Fruit fly (Drosophila melanogaster) whole organism, embryonic: ENCODE results near the gene CG4658.
A peak's percentile ranks its signal among the peaks of the same experiment; 100 is the strongest.

ENCODE experiments used
- Abd-B ChIP-seq: fragments of 200-800 bp; sonication (Bioruptor generic); optimal IDR thresholded peaks from 2 replicates; lab custom pipeline; 2018; ENCODE audit warnings: missing biosample characterization, mild to moderate bottlenecking, missing genetic modification characterization, moderate library complexity
- Ada2b ChIP-seq: fragments of 200-800 bp; sonication (Bioruptor generic); IDR thresholded peaks from 2 replicates; pipeline ENCODE4 v1.3.6; 2022; ENCODE audit warnings: missing biosample characterization, missing genetic modification characterization
- BEAF-32 ChIP-seq: fragments of 200-800 bp; sonication (Bioruptor generic); optimal IDR thresholded peaks from 3 replicates; lab custom pipeline; 2017; ENCODE audit warnings: missing biosample characterization, missing genetic modification characterization, mild to moderate bottlenecking, moderate library complexity, missing genetic modification reagents
- Bgb ChIP-seq: fragments of 200-800 bp; sonication (Bioruptor generic); IDR thresholded peaks from 2 replicates; pipeline ENCODE4 v1.3.6; 2022; ENCODE audit warnings: missing biosample characterization, missing genetic modification characterization; ENCODE audit not compliant: partially characterized antibody
- CG10462 ChIP-seq: fragments of 200-800 bp; sonication (Bioruptor generic); optimal IDR thresholded peaks from 2 replicates; lab custom pipeline; 2016; ENCODE audit warnings: missing biosample characterization, missing genetic modification characterization
- CG10543 ChIP-seq: fragments of 200-800 bp; sonication (Bioruptor generic); optimal IDR thresholded peaks from 3 replicates; lab custom pipeline; 2017; ENCODE audit warnings: missing biosample characterization, mild to moderate bottlenecking, missing genetic modification characterization, moderate library complexity
- CG11085 ChIP-seq: fragments of 200-800 bp; sonication (Bioruptor generic); IDR thresholded peaks from 2 replicates; pipeline ENCODE4 v1.3.6; 2022; ENCODE audit warnings: missing biosample characterization, missing genetic modification characterization
- CG12391 ChIP-seq: fragments of 200-800 bp; sonication (Bioruptor generic); optimal IDR thresholded peaks from 3 replicates; lab custom pipeline; 2018; ENCODE audit warnings: missing biosample characterization, mild to moderate bottlenecking, missing genetic modification characterization, moderate library complexity
- CG13287 ChIP-seq: fragments of 200-800 bp; sonication (Bioruptor generic); IDR thresholded peaks from 2 replicates; pipeline ENCODE4 v1.3.6; 2022; ENCODE audit warnings: missing biosample characterization, missing genetic modification characterization; ENCODE audit not compliant: partially characterized antibody
- CG14667 ChIP-seq: fragments of 200-800 bp; sonication (Bioruptor generic); IDR thresholded peaks from 2 replicates; pipeline ENCODE4 v1.3.6; 2022; ENCODE audit warnings: missing biosample characterization, missing genetic modification characterization
- CG1602 ChIP-seq: fragments of 200-800 bp; sonication (Bioruptor generic); optimal IDR thresholded peaks from 3 replicates; lab custom pipeline; 2016; ENCODE audit warnings: missing biosample characterization, missing genetic modification characterization
- CG17802 ChIP-seq: fragments of 200-800 bp; sonication (Bioruptor generic); optimal IDR thresholded peaks from 2 replicates; lab custom pipeline; 2018; ENCODE audit warnings: missing biosample characterization, mild to moderate bottlenecking, missing genetic modification characterization, moderate library complexity
- CG1792 ChIP-seq: fragments of 200-800 bp; sonication (Bioruptor generic); optimal IDR thresholded peaks from 2 replicates; lab custom pipeline; 2016; ENCODE audit warnings: missing biosample characterization, missing genetic modification characterization
- CG18764 ChIP-seq: fragments of 200-800 bp; sonication (Bioruptor generic); optimal IDR thresholded peaks from 3 replicates; lab custom pipeline; 2016; ENCODE audit warnings: missing biosample characterization, missing genetic modification characterization
- CG2116 ChIP-seq: fragments of 200-800 bp; sonication (Bioruptor generic); optimal IDR thresholded peaks from 3 replicates; lab custom pipeline; 2018; ENCODE audit warnings: missing biosample characterization, mild to moderate bottlenecking, missing genetic modification characterization
- CG31365 ChIP-seq: fragments of 200-800 bp; sonication (Bioruptor generic); optimal IDR thresholded peaks from 2 replicates; lab custom pipeline; 2018; ENCODE audit warnings: missing biosample characterization, mild to moderate bottlenecking, missing genetic modification characterization
- CG32767 ChIP-seq: fragments of 200-800 bp; sonication (Bioruptor generic); IDR thresholded peaks from 2 replicates; pipeline ENCODE4 v1.3.6; 2022; ENCODE audit warnings: missing biosample characterization, missing genetic modification characterization
- CG33213 ChIP-seq: fragments of 200-800 bp; sonication (Bioruptor generic); optimal IDR thresholded peaks from 3 replicates; lab custom pipeline; 2016; ENCODE audit warnings: missing biosample characterization, missing genetic modification characterization
- CG34422 ChIP-seq: fragments of 200-800 bp; sonication (Bioruptor generic); IDR thresholded peaks from 3 replicates; pipeline ENCODE4 v1.3.6; 2022; ENCODE audit warnings: missing biosample characterization, missing genetic modification characterization
- CG4282 ChIP-seq: fragments of 200-800 bp; sonication (Bioruptor generic); optimal IDR thresholded peaks from 2 replicates; lab custom pipeline; 2016; ENCODE audit warnings: missing biosample characterization, missing genetic modification characterization
- CG7372 ChIP-seq: fragments of 200-800 bp; sonication (Bioruptor generic); IDR thresholded peaks from 2 replicates; pipeline ENCODE4 v1.3.6; 2022; ENCODE audit warnings: missing biosample characterization, missing genetic modification characterization
- CHES-1-like ChIP-seq: fragments of 200-800 bp; sonication (Bioruptor generic); optimal IDR thresholded peaks from 2 replicates; lab custom pipeline; 2016; ENCODE audit warnings: missing biosample characterization, missing genetic modification characterization
- Dp ChIP-seq: fragments of 200-800 bp; sonication (Bioruptor generic); optimal IDR thresholded peaks from 2 replicates; lab custom pipeline; 2018; ENCODE audit warnings: missing biosample characterization, mild to moderate bottlenecking, missing genetic modification characterization, moderate library complexity
- Fer2 ChIP-seq: fragments of 200-800 bp; sonication (Bioruptor generic); optimal IDR thresholded peaks from 2 replicates; lab custom pipeline; 2018; ENCODE audit warnings: missing biosample characterization, mild to moderate bottlenecking, missing genetic modification characterization, moderate library complexity
- H15 ChIP-seq: fragments of 200-800 bp; sonication (Bioruptor generic); IDR thresholded peaks from 3 replicates; pipeline ENCODE4 v1.3.6; 2022; ENCODE audit warnings: missing biosample characterization, missing genetic modification characterization
- Hey ChIP-seq: fragments of 200-800 bp; sonication (Bioruptor generic); optimal IDR thresholded peaks from 3 replicates; lab custom pipeline; 2018; ENCODE audit warnings: missing biosample characterization, mild to moderate bottlenecking, missing genetic modification characterization
- Hr51 ChIP-seq, 2 experiments: fragments of 200-800 bp; sonication (Bioruptor generic); optimal IDR thresholded peaks; 2 replicates in 1 of 2; 3 replicates in 1 of 2; lab custom pipeline; 2016 to 2018; ENCODE audit warnings: missing biosample characterization in 2 of 2, missing genetic modification characterization in 2 of 2, mild to moderate bottlenecking in 1 of 2, moderate library complexity in 1 of 2
- Meics ChIP-seq: fragments of 200-800 bp; sonication (Bioruptor generic); optimal IDR thresholded peaks from 2 replicates; lab custom pipeline; 2017; ENCODE audit warnings: missing biosample characterization, mild to moderate bottlenecking, missing genetic modification characterization
- Ssrp ChIP-seq: fragments of 200-800 bp; sonication (Bioruptor generic); optimal IDR thresholded peaks from 2 replicates; lab custom pipeline; 2018; ENCODE audit warnings: missing biosample characterization, mild to moderate bottlenecking, missing genetic modification characterization, moderate library complexity
- ase ChIP-seq: fragments of 200-800 bp; sonication (Bioruptor generic); IDR thresholded peaks from 3 replicates; pipeline ENCODE4 v1.3.6; 2022; ENCODE audit warnings: missing biosample characterization, missing genetic modification characterization
- ato ChIP-seq: fragments of 200-800 bp; sonication (Bioruptor generic); IDR thresholded peaks from 2 replicates; pipeline ENCODE4 v1.3.6; 2022; ENCODE audit warnings: missing biosample characterization, missing genetic modification characterization; ENCODE audit not compliant: partially characterized antibody
- bbx ChIP-seq: fragments of 200-800 bp; sonication (Bioruptor generic); IDR thresholded peaks from 2 replicates; pipeline ENCODE4 v1.3.6; 2022; ENCODE audit warnings: missing biosample characterization, missing genetic modification characterization; ENCODE audit not compliant: partially characterized antibody
- bcd ChIP-seq: fragments of 200-800 bp; sonication (Bioruptor generic); optimal IDR thresholded peaks from 2 replicates; lab custom pipeline; 2017; ENCODE audit warnings: missing biosample characterization, mild to moderate bottlenecking, missing genetic modification characterization
- bsh ChIP-seq, 2 experiments: fragments of 200-800 bp; sonication (Bioruptor generic); optimal IDR thresholded peaks; 2 replicates each; lab custom pipeline; 2017 to 2018; ENCODE audit warnings: mild to moderate bottlenecking in 2 of 2, missing biosample characterization in 2 of 2, missing genetic modification characterization in 2 of 2, moderate library complexity in 1 of 2
- cad ChIP-seq: fragments of >200 bp; optimal IDR thresholded peaks from 2 replicates; lab custom pipeline; 2017; ENCODE audit warnings: missing biosample characterization, missing genetic modification characterization
- caup ChIP-seq: fragments of 200-800 bp; sonication (Bioruptor generic); optimal IDR thresholded peaks from 3 replicates; lab custom pipeline; 2017; ENCODE audit warnings: missing biosample characterization, mild to moderate bottlenecking, missing genetic modification characterization, moderate library complexity; ENCODE audit not compliant: severe bottlenecking
- ems ChIP-seq: fragments of 200-800 bp; sonication (Bioruptor generic); optimal IDR thresholded peaks from 3 replicates; lab custom pipeline; 2016; ENCODE audit warnings: missing biosample characterization, missing genetic modification characterization
- en ChIP-seq: fragments of 200-800 bp; sonication (Bioruptor generic); optimal IDR thresholded peaks from 2 replicates; lab custom pipeline; 2016; ENCODE audit warnings: missing biosample characterization, missing genetic modification characterization
- fru ChIP-seq: fragments of >200 bp; optimal IDR thresholded peaks from 2 replicates; lab custom pipeline; 2017
- lola ChIP-seq, 3 experiments: fragments of >200 bp in 2 of 3; fragments of 200-800 bp in 1 of 3; sonication (Bioruptor generic) in 1 of 3; optimal IDR thresholded peaks; 2 replicates each; lab custom pipeline; 2017 to 2019; ENCODE audit warnings: missing biosample characterization in 3 of 3, missing genetic modification characterization in 3 of 3, mild to moderate bottlenecking in 1 of 3, moderate library complexity in 1 of 3
- mld ChIP-seq: fragments of 200-800 bp; sonication (Bioruptor generic); IDR thresholded peaks from 3 replicates; pipeline ENCODE4 v1.3.6; 2022; ENCODE audit warnings: missing biosample characterization, missing genetic modification characterization; ENCODE audit not compliant: partially characterized antibody
- pb ChIP-seq: fragments of 200-800 bp; sonication (Bioruptor generic); optimal IDR thresholded peaks from 3 replicates; lab custom pipeline; 2016; ENCODE audit warnings: missing biosample characterization, missing genetic modification characterization
- pita ChIP-seq: fragments of 200-800 bp; sonication (Bioruptor generic); optimal IDR thresholded peaks from 2 replicates; lab custom pipeline; 2017; ENCODE audit warnings: missing biosample characterization, mild to moderate bottlenecking, missing genetic modification characterization
- pum ChIP-seq: fragments of 200-800 bp; sonication (Bioruptor generic); optimal IDR thresholded peaks from 2 replicates; lab custom pipeline; 2016; ENCODE audit warnings: missing biosample characterization, missing genetic modification characterization
- rib ChIP-seq: fragments of 200-800 bp; sonication (Bioruptor generic); IDR thresholded peaks from 2 replicates; pipeline ENCODE4 v1.3.6; 2022; ENCODE audit warnings: missing biosample characterization, missing genetic modification characterization
- sima ChIP-seq: fragments of 200-800 bp; sonication (Bioruptor generic); optimal IDR thresholded peaks from 2 replicates; lab custom pipeline; 2016; ENCODE audit warnings: missing biosample characterization, missing genetic modification characterization
- sr ChIP-seq: fragments of 200-800 bp; sonication (Bioruptor generic); IDR thresholded peaks from 3 replicates; pipeline ENCODE4 v1.3.6; 2022; ENCODE audit warnings: missing biosample characterization, missing genetic modification characterization
- tap ChIP-seq: fragments of 200-800 bp; optimal IDR thresholded peaks from 3 replicates; lab custom pipeline; 2019; ENCODE audit warnings: missing biosample characterization, mild to moderate bottlenecking, missing genetic modification characterization, moderate library complexity
- tio ChIP-seq: fragments of 200-800 bp; sonication (Bioruptor generic); optimal IDR thresholded peaks from 2 replicates; lab custom pipeline; 2017; ENCODE audit warnings: missing biosample characterization, missing genetic modification characterization, inconsistent platforms
- unc-4 ChIP-seq: fragments of 200-800 bp; sonication (Bioruptor generic); IDR thresholded peaks from 2 replicates; pipeline ENCODE4 v1.3.6; 2022; ENCODE audit warnings: missing biosample characterization, missing genetic modification characterization; ENCODE audit not compliant: partially characterized antibody
- zen ChIP-seq: fragments of 200-800 bp; sonication (Bioruptor generic); optimal IDR thresholded peaks from 3 replicates; lab custom pipeline; 2018; ENCODE audit warnings: missing biosample characterization, mild to moderate bottlenecking, missing genetic modification characterization, moderate library complexity

Gene CG4658

dm6 chr2L:9911783-9912182 lies 45.1 kb upstream of the CG4658 start (continued):
- TF ChIP-seq CG33213 (GFP tag; lab: Kevin White, UChicago) (no peak), en (GFP tag; lab: Kevin White, UChicago) (no peak), tio (GFP tag; lab: Kevin White, UChicago) (no peak), tap (no peak), CG11085 (GFP tag; lab: Robert Waterston, UW) (no peak), CG2116 (GFP tag; lab: Kevin White, UChicago) (no peak), Ada2b (GFP tag; lab: Robert Waterston, UW) (no peak), mld (GFP tag; lab: Robert Waterston, UW) (no peak), bcd (GFP tag; lab: Kevin White, UChicago) (no peak), CG13287 (peak; percentile 27; the same call in 1 of the 2 replicates), BEAF-32 (no peak), Abd-B (no peak), CG17802 (tag; lab: Kevin White, UChicago) (no peak), CG31365 (tag; lab: Kevin White, UChicago) (no peak), ems (GFP tag; lab: Kevin White, UChicago) (peak; percentile 9), bbx (no peak), cad (GFP tag; lab: Kevin White, UChicago) (no peak), CG34422 (GFP tag; lab: Robert Waterston, UW) (peak; percentile 62; the same call in 1 of the 3 replicates), fru (lab: Kevin White, UChicago) (no peak), CG1792 (GFP tag; lab: Kevin White, UChicago) (no peak), CG12391 (tag; lab: Kevin White, UChicago) (no peak), CG7372 (GFP tag; lab: Robert Waterston, UW) (no peak), sima (GFP tag; lab: Kevin White, UChicago) (no peak), CG4282 (no peak), CG18764 (GFP tag; lab: Kevin White, UChicago) (no peak), Fer2 (tag; lab: Kevin White, UChicago) (no peak), sr (GFP tag; lab: Robert Waterston, UW) (no peak), lola (GFP tag; optimal IDR thresholded peaks at IDR 0.05; lab: Kevin White, UChicago) (no peak), unc-4 (GFP tag; lab: Robert Waterston, UW) (no peak), CHES-1-like (GFP tag; lab: Kevin White, UChicago) (no peak), CG14667 (GFP tag; lab: Robert Waterston, UW) (no peak), Meics (peak; percentile 12), CG10543 (no peak), ase (GFP tag; lab: Robert Waterston, UW) (no peak), pum (GFP tag; lab: Kevin White, UChicago) (no peak), pb (no peak), Dp (GFP tag; lab: Kevin White, UChicago) (no peak), bsh (GFP tag; optimal IDR thresholded peaks at IDR 0.05; lab: Kevin White, UChicago) (no peak), CG10462 (GFP tag; lab: Kevin White, UChicago) (no peak), H15 (GFP tag; lab: Robert Waterston, UW) (no peak), Hey (tag; lab: Kevin White, UChicago) (no peak), Bgb (no peak), pita (GFP tag; lab: Kevin White, UChicago) (no peak), rib (GFP tag; lab: Robert Waterston, UW) (no peak), Ssrp (tag; lab: Kevin White, UChicago) (no peak), Hr51 (GFP tag; optimal IDR thresholded peaks at IDR 0.05; lab: Kevin White, UChicago) (no peak), CG1602 (GFP tag; lab: Kevin White, UChicago) (no peak), CG32767 (no peak), caup (GFP tag; lab: Kevin White, UChicago) (no peak), ato (GFP tag; lab: Robert Waterston, UW) (no peak), zen (tag; lab: Kevin White, UChicago) (no peak)
